Fruit fly (Drosophila melanogaster) whole organism, embryonic: Measurements from ENCODE around the gene yps.

Source experiments
- CG10209 ChIP-seq: fragments of 200-800 bp; sonication (Bioruptor generic); optimal IDR thresholded peaks from 3 replicates; lab custom pipeline; 2017; ENCODE audit warnings: missing biosample characterization, mild to moderate bottlenecking, missing genetic modification characterization, missing genetic modification reagents
- CG10431 ChIP-seq: fragments of 200-800 bp; sonication (Bioruptor generic); optimal IDR thresholded peaks from 3 replicates; lab custom pipeline; 2018; ENCODE audit warnings: missing biosample characterization, mild to moderate bottlenecking, missing genetic modification characterization
- CG10979 ChIP-seq: fragments of 200-800 bp; sonication (Bioruptor generic); optimal IDR thresholded peaks from 2 replicates; lab custom pipeline; 2018; ENCODE audit warnings: missing biosample characterization, mild to moderate bottlenecking, missing genetic modification characterization, moderate library complexity
- CG11696 ChIP-seq: fragments of 200-800 bp; sonication (Bioruptor generic); IDR thresholded peaks from 2 replicates; pipeline ENCODE4 v1.3.6; 2022; ENCODE audit warnings: missing biosample characterization, missing genetic modification characterization
- CG15696 ChIP-seq: fragments of 200-800 bp; sonication (Bioruptor generic); optimal IDR thresholded peaks from 2 replicates; lab custom pipeline; 2019; ENCODE audit warnings: missing biosample characterization, mild to moderate bottlenecking, missing genetic modification characterization, moderate library complexity
- CG16813 ChIP-seq: fragments of 200-800 bp; sonication (Bioruptor generic); IDR thresholded peaks from 3 replicates; pipeline ENCODE4 v1.3.6; 2022; ENCODE audit warnings: missing biosample characterization, missing genetic modification characterization; ENCODE audit not compliant: partially characterized antibody
- CG17359 ChIP-seq: fragments of 200-800 bp; sonication (Bioruptor generic); optimal IDR thresholded peaks from 3 replicates; lab custom pipeline; 2018; ENCODE audit warnings: missing biosample characterization, mild to moderate bottlenecking, missing genetic modification characterization, moderate library complexity
- CG17568 ChIP-seq: fragments of 200-800 bp; sonication (Bioruptor generic); optimal IDR thresholded peaks from 2 replicates; lab custom pipeline; 2018; ENCODE audit warnings: missing biosample characterization, mild to moderate bottlenecking, missing genetic modification characterization, moderate library complexity
- CG18619 ChIP-seq: fragments of 200-800 bp; sonication (Bioruptor generic); optimal IDR thresholded peaks from 3 replicates; lab custom pipeline; 2017; ENCODE audit warnings: missing biosample characterization, mild to moderate bottlenecking, missing genetic modification characterization
- CG2678 ChIP-seq: fragments of 200-800 bp; sonication (Bioruptor generic); optimal IDR thresholded peaks from 3 replicates; lab custom pipeline; 2019; ENCODE audit warnings: missing biosample characterization, mild to moderate bottlenecking, missing genetic modification characterization, moderate library complexity
- CG2875 ChIP-seq: fragments of 200-800 bp; sonication (Bioruptor generic); optimal IDR thresholded peaks from 2 replicates; lab custom pipeline; 2017; ENCODE audit warnings: missing biosample characterization, mild to moderate bottlenecking, missing genetic modification characterization, missing genetic modification reagents
- CG31388 ChIP-seq: fragments of 200-800 bp; sonication (Bioruptor generic); optimal IDR thresholded peaks from 2 replicates; lab custom pipeline; 2016; ENCODE audit warnings: missing biosample characterization, missing genetic modification characterization
- CG3163 ChIP-seq: fragments of 200-800 bp; sonication (Bioruptor generic); optimal IDR thresholded peaks from 3 replicates; lab custom pipeline; 2016; ENCODE audit warnings: missing biosample characterization, missing genetic modification characterization
- CG3281 ChIP-seq: fragments of 200-800 bp; sonication (Bioruptor generic); optimal IDR thresholded peaks from 3 replicates; lab custom pipeline; 2017; ENCODE audit warnings: missing biosample characterization, mild to moderate bottlenecking, missing genetic modification characterization
- CG6654 ChIP-seq: fragments of 200-800 bp; sonication (Bioruptor generic); optimal IDR thresholded peaks from 2 replicates; lab custom pipeline; 2017; ENCODE audit warnings: missing biosample characterization, mild to moderate bottlenecking, missing genetic modification characterization
- CG7987 ChIP-seq: fragments of 200-800 bp; sonication (Bioruptor generic); optimal IDR thresholded peaks from 2 replicates; lab custom pipeline; 2018; ENCODE audit warnings: missing biosample characterization, mild to moderate bottlenecking, missing genetic modification characterization, moderate library complexity
- CG8089 ChIP-seq: fragments of 200-800 bp; sonication (Bioruptor generic); optimal IDR thresholded peaks from 3 replicates; lab custom pipeline; 2016; ENCODE audit warnings: missing biosample characterization, missing genetic modification characterization
- CG8359 ChIP-seq: fragments of 200-800 bp; sonication (Bioruptor generic); optimal IDR thresholded peaks from 2 replicates; lab custom pipeline; 2017; ENCODE audit warnings: missing biosample characterization, mild to moderate bottlenecking, missing genetic modification characterization, borderline replicate concordance
- CG9797 ChIP-seq: fragments of 200-800 bp; sonication (Bioruptor generic); optimal IDR thresholded peaks from 3 replicates; lab custom pipeline; 2018; ENCODE audit warnings: missing biosample characterization, mild to moderate bottlenecking, missing genetic modification characterization
- CG9876 ChIP-seq: fragments of 200-800 bp; sonication (Bioruptor generic); optimal IDR thresholded peaks from 2 replicates; lab custom pipeline; 2016; ENCODE audit warnings: missing biosample characterization, missing genetic modification characterization
- CHES-1-like ChIP-seq: fragments of 200-800 bp; sonication (Bioruptor generic); optimal IDR thresholded peaks from 2 replicates; lab custom pipeline; 2016; ENCODE audit warnings: missing biosample characterization, missing genetic modification characterization
- Drgx ChIP-seq: fragments of 200-800 bp; sonication (Bioruptor generic); IDR thresholded peaks from 2 replicates; pipeline ENCODE4 v1.3.6; 2022; ENCODE audit warnings: missing biosample characterization, missing genetic modification characterization
- HLH3B ChIP-seq: fragments of 200-800 bp; sonication (Bioruptor generic); IDR thresholded peaks from 2 replicates; pipeline ENCODE4 v1.3.6; 2022; ENCODE audit warnings: missing biosample characterization, missing genetic modification characterization
- Jarid2 ChIP-seq: fragments of 200-800 bp; sonication (Bioruptor generic); optimal IDR thresholded peaks from 3 replicates; lab custom pipeline; 2017; ENCODE audit warnings: mild to moderate bottlenecking, missing biosample characterization, missing genetic modification reagents, missing genetic modification characterization
- abd-A ChIP-seq: fragments of 200-800 bp; sonication (Bioruptor generic); optimal IDR thresholded peaks from 3 replicates; lab custom pipeline; 2019; ENCODE audit warnings: missing biosample characterization, mild to moderate bottlenecking, missing genetic modification characterization, moderate library complexity
- ara ChIP-seq: fragments of 200-800 bp; sonication (Bioruptor generic); IDR thresholded peaks from 2 replicates; pipeline ENCODE4 v1.3.6; 2022; ENCODE audit warnings: missing biosample characterization, missing genetic modification characterization
- bsh ChIP-seq, 2 experiments: fragments of 200-800 bp; sonication (Bioruptor generic); optimal IDR thresholded peaks; 2 replicates each; lab custom pipeline; 2017 to 2018; ENCODE audit warnings: mild to moderate bottlenecking in 2 of 2, missing biosample characterization in 2 of 2, missing genetic modification characterization in 2 of 2, moderate library complexity in 1 of 2
- cato ChIP-seq: fragments of 200-800 bp; sonication (Bioruptor generic); optimal IDR thresholded peaks from 2 replicates; lab custom pipeline; 2016; ENCODE audit warnings: missing biosample characterization, missing genetic modification characterization, borderline replicate concordance
- caup ChIP-seq: fragments of 200-800 bp; sonication (Bioruptor generic); optimal IDR thresholded peaks from 3 replicates; lab custom pipeline; 2017; ENCODE audit warnings: missing biosample characterization, mild to moderate bottlenecking, missing genetic modification characterization, moderate library complexity; ENCODE audit not compliant: severe bottlenecking
- chn ChIP-seq: fragments of 200-800 bp; sonication (Bioruptor generic); optimal IDR thresholded peaks from 2 replicates; lab custom pipeline; 2016; ENCODE audit warnings: missing biosample characterization, missing genetic modification characterization
- corto ChIP-seq: fragments of 200-800 bp; sonication (Bioruptor generic); optimal IDR thresholded peaks from 2 replicates; lab custom pipeline; 2016; ENCODE audit warnings: missing biosample characterization, mild to moderate bottlenecking, missing genetic modification characterization, moderate library complexity
- da ChIP-seq: fragments of 200-800 bp; sonication (Bioruptor generic); optimal IDR thresholded peaks from 2 replicates; lab custom pipeline; 2016; ENCODE audit warnings: missing biosample characterization, missing genetic modification characterization
- dmrt11E ChIP-seq: fragments of 200-800 bp; sonication (Bioruptor generic); optimal IDR thresholded peaks from 3 replicates; lab custom pipeline; 2018; ENCODE audit warnings: missing biosample characterization, mild to moderate bottlenecking, missing genetic modification characterization, moderate library complexity
- eyg ChIP-seq: fragments of 200-800 bp; sonication (Bioruptor generic); optimal IDR thresholded peaks from 3 replicates; lab custom pipeline; 2016; ENCODE audit warnings: missing biosample characterization, missing genetic modification characterization
- fd102C ChIP-seq: fragments of 200-800 bp; sonication (Bioruptor generic); optimal IDR thresholded peaks from 2 replicates; lab custom pipeline; 2018; ENCODE audit warnings: missing biosample characterization, mild to moderate bottlenecking, missing genetic modification characterization, moderate library complexity
- fu2 ChIP-seq: fragments of 200-800 bp; sonication (Bioruptor generic); optimal IDR thresholded peaks from 2 replicates; lab custom pipeline; 2016; ENCODE audit warnings: missing biosample characterization, missing genetic modification characterization
- lbe ChIP-seq: fragments of 200-800 bp; sonication (Bioruptor generic); optimal IDR thresholded peaks from 2 replicates; lab custom pipeline; 2016; ENCODE audit warnings: missing biosample characterization, mild to moderate bottlenecking, missing genetic modification characterization
- nom ChIP-seq: fragments of 200-800 bp; sonication (Bioruptor generic); optimal IDR thresholded peaks from 2 replicates; lab custom pipeline; 2017; ENCODE audit warnings: missing biosample characterization, missing genetic modification characterization, mild to moderate bottlenecking, moderate library complexity, missing genetic modification reagents
- org-1 ChIP-seq: fragments of 200-800 bp; sonication (Bioruptor generic); optimal IDR thresholded peaks from 2 replicates; lab custom pipeline; 2017; ENCODE audit warnings: missing biosample characterization, missing genetic modification characterization
- pho ChIP-seq: fragments of 200-800 bp; sonication (Bioruptor generic); optimal IDR thresholded peaks from 2 replicates; lab custom pipeline; 2016; ENCODE audit warnings: missing biosample characterization, missing genetic modification characterization
- pnt ChIP-seq: fragments of 200-800 bp; sonication (Bioruptor generic); optimal IDR thresholded peaks from 3 replicates; lab custom pipeline; 2016; ENCODE audit warnings: missing biosample characterization, missing genetic modification characterization
- run ChIP-seq: fragments of 200-800 bp; sonication (Bioruptor generic); optimal IDR thresholded peaks from 3 replicates; lab custom pipeline; 2018; ENCODE audit warnings: missing biosample characterization, mild to moderate bottlenecking, missing genetic modification characterization
- sens ChIP-seq: fragments of 200-800 bp; sonication (Bioruptor generic); peaks from one replicate; lab custom pipeline; 2016; ENCODE audit warnings: missing biosample characterization, missing genetic modification characterization
- seq ChIP-seq: fragments of 200-800 bp; sonication (Bioruptor generic); IDR thresholded peaks from 2 replicates; pipeline ENCODE4 v1.3.6; 2022; ENCODE audit warnings: missing biosample characterization, missing genetic modification characterization
- sisA ChIP-seq: fragments of 200-800 bp; sonication (Bioruptor generic); IDR thresholded peaks from 2 replicates; pipeline ENCODE4 v1.3.6; 2022; ENCODE audit warnings: missing biosample characterization, missing genetic modification characterization
- tap ChIP-seq: fragments of 200-800 bp; optimal IDR thresholded peaks from 3 replicates; lab custom pipeline; 2019; ENCODE audit warnings: missing biosample characterization, mild to moderate bottlenecking, missing genetic modification characterization, moderate library complexity
- tgo ChIP-seq: fragments of 200-800 bp; sonication (Bioruptor generic); IDR thresholded peaks from 3 replicates; pipeline ENCODE4 v1.3.6; 2022; ENCODE audit warnings: missing biosample characterization, missing genetic modification characterization
- zf30C ChIP-seq: fragments of 200-800 bp; sonication (Bioruptor generic); optimal IDR thresholded peaks from 3 replicates; lab custom pipeline; 2018; ENCODE audit warnings: missing biosample characterization, mild to moderate bottlenecking, missing genetic modification characterization

yps gene

dm6 chr3L:12115966-12116735 lies 8.8 kb downstream of the yps start, which contains the start of gene vers (continued):
- no peak for TF ChIP-seq dmrt11E (tag; lab: Kevin White, UChicago)
- TF ChIP-seq CG9876 = no peak
- no peak; the same call in 1 of the 2 replicates for TF ChIP-seq seq (GFP tag; lab: Robert Waterston, UW)
- TF ChIP-seq fd102C = no peak
- TF ChIP-seq tap = no peak
- no peak for TF ChIP-seq CG18619
- TF ChIP-seq CG17568 (GFP tag; lab: Kevin White, UChicago) = no peak
- TF ChIP-seq pnt (GFP tag; lab: Kevin White, UChicago) = no peak
- TF ChIP-seq CG3163 (GFP tag; lab: Kevin White, UChicago) = no peak
- TF ChIP-seq org-1 (GFP tag; lab: Kevin White, UChicago) = no peak
- no peak for TF ChIP-seq CG10209
- no peak for TF ChIP-seq eyg (GFP tag; lab: Kevin White, UChicago)
- no peak for TF ChIP-seq HLH3B (GFP tag; lab: Robert Waterston, UW)
- no peak for TF ChIP-seq CG31388 (GFP tag; lab: Kevin White, UChicago)
- 0 out of 2 replicates have a peak, but pooled peaks have one; percentile 10 for TF ChIP-seq ara
- no peak for TF ChIP-seq CG8359 (GFP tag; lab: Kevin White, UChicago)
- no peak for TF ChIP-seq CG2875 (GFP tag; lab: Kevin White, UChicago)
- TF ChIP-seq chn (GFP tag; lab: Kevin White, UChicago) = no peak
- TF ChIP-seq CG7987 (GFP tag; lab: Kevin White, UChicago) = no peak
- no peak for TF ChIP-seq pho (GFP tag; lab: Kevin White, UChicago)
- no peak for TF ChIP-seq CG11696 (GFP tag; lab: Robert Waterston, UW)
- TF ChIP-seq cato (GFP tag; lab: Kevin White, UChicago) = no peak
- TF ChIP-seq abd-A (tag; lab: Kevin White, UChicago) = no peak
- TF ChIP-seq, all 482 proteins: peak for 127

DNA sequence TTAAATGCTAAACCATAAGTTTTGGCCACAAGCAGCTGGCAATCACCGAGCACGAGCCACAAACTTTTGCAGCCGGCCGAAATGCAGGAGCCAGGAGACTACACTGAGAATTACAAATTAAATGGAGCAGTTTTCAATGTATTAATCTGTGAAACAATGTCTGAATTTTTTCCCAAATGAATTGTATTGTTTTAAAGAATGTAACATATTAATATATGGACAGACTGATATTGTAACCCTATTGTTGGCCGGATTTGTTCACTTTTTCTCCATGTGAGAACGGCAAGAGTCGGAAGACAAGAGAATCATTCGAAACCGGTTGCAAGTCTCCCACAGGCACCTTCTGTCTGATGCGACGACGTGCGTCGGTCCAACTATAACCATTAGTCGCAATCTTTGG lies 9.8 kb downstream of the yps start:
- TF ChIP-seq Drgx (GFP tag; lab: Robert Waterston, UW) (peak; percentile 65), corto (GFP tag; lab: Kevin White, UChicago) (peak; percentile 90), caup (no peak), zf30C (no peak), lbe (peak; percentile 91), CG6654 (GFP tag; lab: Kevin White, UChicago) (no peak), bsh (GFP tag; optimal IDR thresholded peaks at IDR 0.05; lab: Kevin White, UChicago) (peak in 1 of 2 experiments; percentile 81), sens (peak; percentile 66), CG3281 (GFP tag; lab: Kevin White, UChicago) (no peak), CHES-1-like (GFP tag; lab: Kevin White, UChicago) (no peak), nom (GFP tag; lab: Kevin White, UChicago) (peak; percentile 78), CG8089 (GFP tag; lab: Kevin White, UChicago) (no peak)

DNA sequence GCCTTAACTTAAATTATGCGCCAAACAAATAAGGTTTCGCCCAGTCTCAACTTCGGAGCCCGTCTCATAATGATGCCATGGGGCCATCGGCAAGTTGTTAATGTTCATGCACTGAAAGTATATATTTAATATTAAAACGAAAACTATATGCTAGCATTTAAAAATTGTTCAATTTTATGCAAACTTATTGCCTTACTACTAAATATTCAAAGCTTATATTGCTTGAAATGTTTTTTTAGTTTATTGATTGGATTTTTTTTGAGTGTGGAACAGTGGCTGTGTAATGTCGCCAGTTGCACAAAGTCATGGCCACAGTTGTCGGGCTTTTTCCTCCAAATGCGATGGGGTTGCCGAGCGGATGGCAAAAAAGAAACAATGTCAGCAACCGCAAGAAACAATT lies 10.8 kb downstream of the yps start:
- TF ChIP-seq run = no peak
- no peak for TF ChIP-seq fu2 (GFP tag; lab: Kevin White, UChicago)
- TF ChIP-seq CG2678 (tag; lab: Kevin White, UChicago) = no peak
- TF ChIP-seq Jarid2 = no peak
- TF ChIP-seq CG16813 (GFP tag; lab: Robert Waterston, UW) = no peak
- TF ChIP-seq da (GFP tag; lab: Kevin White, UChicago) = no peak
- TF ChIP-seq tgo = peak; percentile 30; the same call in 1 of the 3 replicates
- peak; percentile 25 for TF ChIP-seq corto (GFP tag; lab: Kevin White, UChicago)
- TF ChIP-seq CG17359 = peak; percentile 39
- no peak for TF ChIP-seq CG10431 (GFP tag; lab: Kevin White, UChicago)
- no peak for TF ChIP-seq CG9797 (GFP tag; lab: Kevin White, UChicago)
- peak; percentile 22; the same call in 1 of the 2 replicates for TF ChIP-seq sisA (GFP tag; lab: Robert Waterston, UW)
- no peak for TF ChIP-seq CG15696 (tag; lab: Kevin White, UChicago)
- peak; percentile 52 for TF ChIP-seq CG10979
